Fruit fly (Drosophila melanogaster): ENCODE measurements around the gene mrn.

The mrn gene

DNA sequence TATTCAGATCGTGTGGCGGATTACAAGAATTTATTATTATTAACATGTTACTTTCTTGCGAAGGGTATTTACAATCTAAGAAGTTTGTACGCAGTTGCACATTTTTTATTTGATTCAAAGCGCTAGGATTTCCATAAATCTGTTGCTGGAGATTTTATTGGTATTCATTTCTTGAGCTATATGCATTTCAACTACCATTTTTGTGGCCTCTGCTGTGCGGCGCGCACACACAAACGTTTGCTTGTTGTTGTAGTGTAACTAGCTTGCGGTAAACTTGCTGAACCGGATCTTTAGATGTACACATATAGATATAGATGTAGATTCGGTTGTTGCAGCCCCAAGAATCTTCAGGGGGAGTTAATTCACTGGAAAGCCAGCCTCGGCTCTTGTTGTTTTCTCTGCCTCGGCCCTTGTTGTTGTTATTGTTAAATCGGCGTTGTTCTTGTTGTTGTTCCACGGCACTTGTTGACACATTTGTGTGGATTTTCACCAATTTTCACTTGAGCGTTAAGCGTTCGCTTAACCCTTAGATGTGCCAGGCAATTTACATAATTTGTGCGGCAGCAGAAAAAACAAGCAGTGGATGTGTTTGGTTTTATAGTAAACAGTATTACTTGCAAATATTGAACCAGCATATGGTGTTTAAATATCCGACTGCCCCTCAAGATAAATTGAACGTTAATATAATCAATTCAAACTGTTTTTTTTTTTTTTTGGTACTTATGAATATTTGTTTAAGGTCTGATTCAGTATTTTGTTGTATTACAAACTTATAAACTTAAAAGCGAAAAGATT is 10.7 kb upstream of the mrn start (continued):
- TF ChIP-seq CG16815 (GFP tag; optimal IDR thresholded peaks at IDR 0.05): no peak
- TF ChIP-seq CG8478 (optimal IDR thresholded peaks at IDR 0.05): no peak
- TF ChIP-seq E2f1 (GFP tag; IDR thresholded peaks at IDR 0.05): no peak
- no peak for TF ChIP-seq Gug (GFP tag; IDR thresholded peaks at IDR 0.05)
- TF ChIP-seq CG18764 (GFP tag; optimal IDR thresholded peaks at IDR 0.05): no peak
- TF ChIP-seq wdn (GFP tag; IDR thresholded peaks at IDR 0.05): no peak
- TF ChIP-seq cad (GFP tag; optimal IDR thresholded peaks at IDR 0.05): no peak
- TF ChIP-seq sug (tag; optimal IDR thresholded peaks at IDR 0.05): peak; percentile 18
- no peak for TF ChIP-seq CG7928 (GFP tag; optimal IDR thresholded peaks at IDR 0.05)
- TF ChIP-seq CG7786 (GFP tag; optimal IDR thresholded peaks at IDR 0.05): no peak
- no peak for TF ChIP-seq CG6254 (GFP tag; optimal IDR thresholded peaks at IDR 0.05)
- peak; percentile 66 for TF ChIP-seq grau (tag; optimal IDR thresholded peaks at IDR 0.05)
- TF ChIP-seq MBD-R2 (GFP tag; IDR thresholded peaks at IDR 0.05): no peak
- no peak for TF ChIP-seq Dad (GFP tag; optimal IDR thresholded peaks at IDR 0.05)
- no peak for TF ChIP-seq abd-A (tag; optimal IDR thresholded peaks at IDR 0.05)
- no peak for TF ChIP-seq Hmx (GFP tag; optimal IDR thresholded peaks at IDR 0.05)
- no peak for TF ChIP-seq Doc3 (GFP tag; IDR thresholded peaks at IDR 0.05; ENCODE audit: partially characterized antibody)
- TF ChIP-seq tap (tag; optimal IDR thresholded peaks at IDR 0.05): no peak
- TF ChIP-seq CG1602 (GFP tag; optimal IDR thresholded peaks at IDR 0.05): no peak
- TF ChIP-seq unc-4 (GFP tag; IDR thresholded peaks at IDR 0.05; ENCODE audit: partially characterized antibody): no peak
- TF ChIP-seq CG13424 (tag; optimal IDR thresholded peaks at IDR 0.05): peak; percentile 18
- TF ChIP-seq yki (optimal IDR thresholded peaks at IDR 0.05): no peak
- TF ChIP-seq CG17186 (GFP tag; optimal IDR thresholded peaks at IDR 0.05): no peak
- TF ChIP-seq HHEX (GFP tag; optimal IDR thresholded peaks at IDR 0.05): peak; percentile 51
- no peak for TF ChIP-seq ssp (GFP tag; IDR thresholded peaks at IDR 0.05)
- no peak for TF ChIP-seq pnt (GFP tag; optimal IDR thresholded peaks at IDR 0.05)
- peak; percentile 4 for TF ChIP-seq CG12155 (GFP tag; optimal IDR thresholded peaks at IDR 0.05)
- TF ChIP-seq amos (GFP tag; IDR thresholded peaks at IDR 0.05; ENCODE audit: partially characterized antibody): no peak
- TF ChIP-seq pb (GFP tag; optimal IDR thresholded peaks at IDR 0.05): no peak
- TF ChIP-seq dati (GFP tag; IDR thresholded peaks at IDR 0.05): no peak
- TF ChIP-seq CG13287 (GFP tag; IDR thresholded peaks at IDR 0.05; ENCODE audit: partially characterized antibody): no peak
- peak; percentile 35 for TF ChIP-seq CG15011 (GFP tag; optimal IDR thresholded peaks at IDR 0.05)
- no peak for TF ChIP-seq CG11456 (GFP tag; IDR thresholded peaks at IDR 0.05)
- TF ChIP-seq CG4282 (GFP tag; optimal IDR thresholded peaks at IDR 0.05): no peak
- no peak for TF ChIP-seq prd (optimal IDR thresholded peaks at IDR 0.05)
- TF ChIP-seq prd (GFP tag; IDR thresholded peaks at IDR 0.05): 0 out of 3 replicates have a peak, but pooled peaks have one; percentile 18
- no peak for TF ChIP-seq Nf-YA (GFP tag; IDR thresholded peaks at IDR 0.05)
- TF ChIP-seq Mes4 (GFP tag; optimal IDR thresholded peaks at IDR 0.05): no peak
- no peak for TF ChIP-seq pfk (GFP tag; optimal IDR thresholded peaks at IDR 0.05)
- TF ChIP-seq Camta (GFP tag; optimal IDR thresholded peaks at IDR 0.05): no peak
- no peak for TF ChIP-seq Ssrp (tag; optimal IDR thresholded peaks at IDR 0.05)
- TF ChIP-seq CG12769 (tag; optimal IDR thresholded peaks at IDR 0.05): no peak
- no peak for TF ChIP-seq CG4854 (GFP tag; optimal IDR thresholded peaks at IDR 0.05)
- no peak for TF ChIP-seq CG15479 (GFP tag; optimal IDR thresholded peaks at IDR 0.05)
- TF ChIP-seq Rfx (GFP tag; IDR thresholded peaks at IDR 0.05): peak; percentile 49
- TF ChIP-seq CG12299 (tag; optimal IDR thresholded peaks at IDR 0.05): no peak
- no peak for TF ChIP-seq gsb (GFP tag; IDR thresholded peaks at IDR 0.05)
- no peak for TF ChIP-seq CG14050 (GFP tag; IDR thresholded peaks at IDR 0.05)
- no peak for TF ChIP-seq CG18476 (GFP tag; optimal IDR thresholded peaks at IDR 0.05)
- TF ChIP-seq tin (GFP tag; optimal IDR thresholded peaks at IDR 0.05): no peak
- TF ChIP-seq CG4360 (GFP tag; IDR thresholded peaks at IDR 0.05): peak; percentile 90

Measured in whole organism, embryonic.